Worm (Caenorhabditis elegans) whole organism, L1 larva: ENCODE measurements around the gene cyp-33C1.

Experiments
- C04F5.9 ChIP-seq: sonication (generic microtip); optimal IDR thresholded peaks from 2 replicates; lab custom pipeline; 2016; ENCODE audit warnings: missing genetic modification characterization, missing compliant biosample characterization
- Y116A8C.19 ChIP-seq: sonication (generic microtip); optimal IDR thresholded peaks from 2 replicates; lab custom pipeline; 2016; ENCODE audit warnings: missing compliant biosample characterization, missing genetic modification characterization, borderline replicate concordance
- alr-1 ChIP-seq: fragments of 200-800 bp; sonication (Bioruptor generic); optimal IDR thresholded peaks from 2 replicates; lab custom pipeline; 2018; ENCODE audit warnings: borderline replicate concordance, mild to moderate bottlenecking, missing genetic modification characterization, missing compliant biosample characterization
- aly-2 ChIP-seq: fragments of 150-350 bp; optimal IDR thresholded peaks from 2 replicates; lab custom pipeline; 2014; ENCODE audit warnings: missing biosample characterization, missing genetic modification characterization
- ceh-63 ChIP-seq: fragments of 200-800 bp; sonication (Bioruptor generic); optimal IDR thresholded peaks from 2 replicates; lab custom pipeline; 2018; ENCODE audit warnings: mild to moderate bottlenecking, missing genetic modification characterization, missing compliant biosample characterization
- ceh-8 ChIP-seq: fragments of 200-800 bp; sonication (Bioruptor generic); optimal IDR thresholded peaks from 2 replicates; lab custom pipeline; 2018; ENCODE audit warnings: mild to moderate bottlenecking, missing genetic modification characterization, moderate library complexity, missing compliant biosample characterization
- ceh-90 ChIP-seq: sonication (generic microtip); optimal IDR thresholded peaks from 2 replicates; lab custom pipeline; 2016; ENCODE audit warnings: missing genetic modification characterization, missing compliant biosample characterization
- ces-1 ChIP-seq: fragments of 150-350 bp; optimal IDR thresholded peaks from 2 replicates; lab custom pipeline; 2014; ENCODE audit warnings: missing biosample characterization, missing genetic modification reagents, missing genetic modification characterization
- dpl-1 ChIP-seq, 3 experiments: fragments of 150-350 bp in 2 of 3; sonication (generic microtip) in 1 of 3; optimal IDR thresholded peaks; 2 replicates each; lab custom pipeline; 2014 to 2017; ENCODE audit warnings: missing biosample characterization in 3 of 3, missing genetic modification characterization in 3 of 3, missing genetic modification reagents in 3 of 3
- dsc-1 ChIP-seq: sonication (generic microtip); optimal IDR thresholded peaks from 2 replicates; lab custom pipeline; 2016; ENCODE audit warnings: mild to moderate bottlenecking, missing genetic modification characterization, missing compliant biosample characterization
- efl-3 ChIP-seq: fragments of 200-800 bp; sonication (Bioruptor generic); optimal IDR thresholded peaks from 2 replicates; lab custom pipeline; 2018; ENCODE audit warnings: mild to moderate bottlenecking, missing genetic modification characterization, missing compliant biosample characterization
- egl-13 ChIP-seq: sonication (generic microtip); optimal IDR thresholded peaks from 2 replicates; lab custom pipeline; 2016; ENCODE audit warnings: missing genotype, missing genetic modification reagents, missing genetic modification characterization, missing compliant biosample characterization
- elt-3 ChIP-seq, 6 experiments: fragments of 150-350 bp in 1 of 6; sonication (generic microtip); optimal IDR thresholded peaks; 2 replicates each; lab custom pipeline; 2017 to 2018; ENCODE audit warnings: missing biosample characterization in 6 of 6, missing genetic modification characterization in 6 of 6, inconsistent platforms in 1 of 6
- fkh-10 ChIP-seq: sonication (generic microtip); optimal IDR thresholded peaks from 2 replicates; lab custom pipeline; 2017; ENCODE audit warnings: missing biosample characterization, missing genetic modification reagents, missing genetic modification characterization
- fkh-4 ChIP-seq: sonication (generic microtip); optimal IDR thresholded peaks from 2 replicates; lab custom pipeline; 2016; ENCODE audit warnings: missing compliant biosample characterization, missing genetic modification characterization, borderline replicate concordance
- fos-1 ChIP-seq: fragments of 150-350 bp; optimal IDR thresholded peaks from 2 replicates; lab custom pipeline; 2014; ENCODE audit warnings: missing biosample characterization, missing genetic modification characterization
- hlh-17 ChIP-seq: fragments of 200-800 bp; sonication (Bioruptor generic); optimal IDR thresholded peaks from 2 replicates; lab custom pipeline; 2018; ENCODE audit warnings: missing genetic modification characterization, mild to moderate bottlenecking, missing compliant biosample characterization, moderate library complexity, borderline replicate concordance
- hlh-4 ChIP-seq: sonication (generic microtip); optimal IDR thresholded peaks from 2 replicates; lab custom pipeline; 2016; ENCODE audit warnings: mild to moderate bottlenecking, missing genetic modification characterization, missing compliant biosample characterization
- isw-1 ChIP-seq: fragments of 200-800 bp; sonication (Bioruptor generic); IDR thresholded peaks from 2 replicates; pipeline ENCODE4 v1.3.6; 2022; ENCODE audit warnings: missing genetic modification characterization, missing compliant biosample characterization
- jun-1 ChIP-seq: fragments of 150-350 bp; optimal IDR thresholded peaks from 2 replicates; lab custom pipeline; 2014; ENCODE audit warnings: missing biosample characterization, missing genetic modification reagents, missing genetic modification characterization
- lin-13 ChIP-seq: fragments of 150-350 bp; optimal IDR thresholded peaks from 2 replicates; lab custom pipeline; 2014; ENCODE audit warnings: missing biosample characterization, missing genetic modification reagents, missing genetic modification characterization
- lin-14 ChIP-seq: fragments of 200-800 bp; sonication (Bioruptor generic); optimal IDR thresholded peaks from 2 replicates; lab custom pipeline; 2018; ENCODE audit warnings: mild to moderate bottlenecking, missing genetic modification characterization, moderate library complexity, missing compliant biosample characterization
- lin-35 ChIP-seq, 2 experiments: fragments of 150-350 bp; optimal IDR thresholded peaks; 2 replicates each; lab custom pipeline; 2014; ENCODE audit warnings: missing biosample characterization in 2 of 2, missing genetic modification characterization in 2 of 2, missing genetic modification reagents in 2 of 2
- lir-3 ChIP-seq: sonication (generic microtip); optimal IDR thresholded peaks from 2 replicates; lab custom pipeline; 2016; ENCODE audit warnings: mild to moderate bottlenecking, missing genetic modification characterization, moderate library complexity, missing compliant biosample characterization; ENCODE audit not compliant: poor library complexity
- mab-9 ChIP-seq: fragments of 200-800 bp; sonication (Bioruptor generic); IDR thresholded peaks from 2 replicates; pipeline ENCODE4 v1.3.6; 2022; ENCODE audit warnings: missing genetic modification reagents, missing genetic modification characterization, missing compliant biosample characterization
- mdl-1 ChIP-seq, 2 experiments: fragments of 150-350 bp; optimal IDR thresholded peaks; 2 replicates each; lab custom pipeline; 2014 to 2017; ENCODE audit warnings: missing biosample characterization in 2 of 2, missing genetic modification characterization in 2 of 2, inconsistent platforms in 1 of 2
- nhr-11 ChIP-seq: fragments of 150-350 bp; optimal IDR thresholded peaks from 2 replicates; lab custom pipeline; 2014; ENCODE audit warnings: missing biosample characterization, missing genetic modification characterization
- nhr-19 ChIP-seq: fragments of 200-800 bp; sonication (Bioruptor generic); conservative IDR thresholded peaks from 2 replicates; pipeline ENCODE4 v1.3.6; 2022; ENCODE audit warnings: missing genetic modification characterization, missing compliant biosample characterization
- nhr-20 ChIP-seq: sonication (generic microtip); optimal IDR thresholded peaks from 2 replicates; lab custom pipeline; 2016; ENCODE audit warnings: mild to moderate bottlenecking, missing genetic modification characterization, missing compliant biosample characterization
- nhr-237 ChIP-seq: fragments of 150-350 bp; optimal IDR thresholded peaks from 2 replicates; lab custom pipeline; 2014; ENCODE audit warnings: missing biosample characterization, missing genetic modification characterization
- nhr-28 ChIP-seq: fragments of 150-350 bp; optimal IDR thresholded peaks from 2 replicates; lab custom pipeline; 2014; ENCODE audit warnings: missing biosample characterization, missing genetic modification characterization
- nhr-47 ChIP-seq: sonication (generic microtip); optimal IDR thresholded peaks from 2 replicates; lab custom pipeline; 2016; ENCODE audit warnings: mild to moderate bottlenecking, missing genetic modification characterization, moderate library complexity, missing compliant biosample characterization
- nhr-71 ChIP-seq: sonication (generic microtip); optimal IDR thresholded peaks from 2 replicates; lab custom pipeline; 2016; ENCODE audit warnings: mild to moderate bottlenecking, missing genetic modification characterization, moderate library complexity, missing compliant biosample characterization
- nhr-84 ChIP-seq: sonication (generic microtip); optimal IDR thresholded peaks from 2 replicates; lab custom pipeline; 2017; ENCODE audit warnings: missing biosample characterization, missing genetic modification characterization
- nhr-90 ChIP-seq: sonication (generic microtip); optimal IDR thresholded peaks from 2 replicates; lab custom pipeline; 2016; ENCODE audit warnings: mild to moderate bottlenecking, missing genetic modification characterization, missing compliant biosample characterization; ENCODE audit not compliant: poor library complexity
- pqm-1 ChIP-seq: sonication (generic microtip); optimal IDR thresholded peaks from 3 replicates; lab custom pipeline; 2017; ENCODE audit warnings: missing biosample characterization, missing genetic modification characterization
- rnt-1 ChIP-seq: sonication (generic microtip); optimal IDR thresholded peaks from 2 replicates; lab custom pipeline; 2016; ENCODE audit warnings: mild to moderate bottlenecking, missing genetic modification characterization, moderate library complexity, missing compliant biosample characterization
- snu-23 ChIP-seq: sonication (generic microtip); optimal IDR thresholded peaks from 2 replicates; lab custom pipeline; 2016; ENCODE audit warnings: missing genetic modification characterization, missing compliant biosample characterization
- sox-4 ChIP-seq: sonication (generic microtip); optimal IDR thresholded peaks from 2 replicates; lab custom pipeline; 2016; ENCODE audit warnings: missing genetic modification characterization, missing compliant biosample characterization
- sptf-1 ChIP-seq: fragments of 150-350 bp; optimal IDR thresholded peaks from 2 replicates; lab custom pipeline; 2014; ENCODE audit warnings: missing biosample characterization, missing genetic modification characterization
- swsn-7 ChIP-seq: sonication (generic microtip); optimal IDR thresholded peaks from 2 replicates; lab custom pipeline; 2016; ENCODE audit warnings: missing genetic modification characterization, missing compliant biosample characterization
- unc-62 ChIP-seq: fragments of 150-350 bp; optimal IDR thresholded peaks from 2 replicates; lab custom pipeline; 2014; ENCODE audit warnings: missing biosample characterization, missing genetic modification reagents, missing genetic modification characterization
- unc-86 ChIP-seq: sonication (generic microtip); optimal IDR thresholded peaks from 2 replicates; lab custom pipeline; 2016; ENCODE audit warnings: missing genetic modification characterization, missing compliant biosample characterization
- unc-98 ChIP-seq: fragments of 200-800 bp; sonication (Bioruptor generic); IDR thresholded peaks from 2 replicates; pipeline ENCODE4 v1.3.6; 2022; ENCODE audit warnings: missing genetic modification characterization, missing compliant biosample characterization
- vab-15 ChIP-seq: sonication (generic microtip); optimal IDR thresholded peaks from 2 replicates; lab custom pipeline; 2017; ENCODE audit warnings: missing genotype, mild to moderate bottlenecking, missing genetic modification characterization, missing compliant biosample characterization
- zag-1 ChIP-seq: fragments of 150-350 bp; optimal IDR thresholded peaks from 2 replicates; lab custom pipeline; 2014; ENCODE audit warnings: missing biosample characterization, missing genetic modification characterization
- zip-4 ChIP-seq: fragments of 200-800 bp; sonication (Bioruptor generic); optimal IDR thresholded peaks from 2 replicates; lab custom pipeline; 2018; ENCODE audit warnings: mild to moderate bottlenecking, missing genetic modification characterization, moderate library complexity, missing compliant biosample characterization

The cyp-33C1 gene

ce11 chrV:2179214-2179613 lies at the start of gene cyp-33C1:
TSS of gene cyp-33C1 (plus strand) at chrV:2179514.
- TF ChIP-seq nhr-84 (tag; lab: Kevin White, UChicago) (no peak), dsc-1 (tag; lab: Kevin White, UChicago) (no peak), vab-15 (tag; lab: Kevin White, UChicago) (no peak), egl-13 (tag; lab: Kevin White, UChicago) (no peak), lin-14 (no peak), nhr-28 (tag; lab: Kevin White, UChicago) (no peak), ceh-8 (GFP tag; lab: Kevin White, UChicago) (no peak), sox-4 (tag; lab: Kevin White, UChicago) (no peak), sptf-1 (tag; lab: Kevin White, UChicago) (no peak), nhr-47 (tag; lab: Kevin White, UChicago) (no peak)

- TF ChIP-seq isw-1 (GFP tag; lab: Robert Waterston, UW) (no peak), rnt-1 (tag; lab: Kevin White, UChicago) (peak; percentile 16)
These were observed 46.6 kb upstream of the cyp-33C1 start for ce11 chrV:2132675-2133074.

- TF ChIP-seq sox-4 (tag; lab: Kevin White, UChicago), result peak; percentile 42
- TF ChIP-seq mab-9 (GFP tag; lab: Robert Waterston, UW), result peak; percentile 44; the same call in 1 of the 2 replicates
- TF ChIP-seq Y116A8C.19 (tag; lab: Kevin White, UChicago), result no peak
- no peak for TF ChIP-seq zip-4 (GFP tag; lab: Kevin White, UChicago)
- TF ChIP-seq fos-1, result no peak
- TF ChIP-seq unc-62 (GFP tag; lab: Kevin White, UChicago), result no peak
- TF ChIP-seq lir-3 (tag; lab: Kevin White, UChicago), result peak; percentile 22
- TF ChIP-seq jun-1, result peak; percentile 2
- TF ChIP-seq nhr-11 (tag; lab: Kevin White, UChicago), result no peak
- TF ChIP-seq lin-35 (GFP tag; optimal IDR thresholded peaks at IDR 0.05; lab: Kevin White, UChicago), result peak; percentile 26 to 48
- TF ChIP-seq elt-3 (tag; optimal IDR thresholded peaks at IDR 0.05; lab: Kevin White, UChicago), result no peak
- no peak for TF ChIP-seq efl-3 (GFP tag; lab: Kevin White, UChicago)
- no peak for TF ChIP-seq nhr-90 (tag; lab: Kevin White, UChicago)
- no peak for TF ChIP-seq pqm-1 (tag; lab: Kevin White, UChicago)
- peak; percentile 70 for TF ChIP-seq egl-13 (tag; lab: Kevin White, UChicago)
- TF ChIP-seq unc-98 (GFP tag; lab: Robert Waterston, UW), result no peak
- TF ChIP-seq C04F5.9 (tag; lab: Kevin White, UChicago), result no peak
- TF ChIP-seq unc-86 (tag; lab: Kevin White, UChicago), result peak; percentile 91
- no peak for TF ChIP-seq ceh-63 (GFP tag; lab: Kevin White, UChicago)
- no peak for TF ChIP-seq alr-1 (tag; lab: Kevin White, UChicago)
- no peak for TF ChIP-seq ces-1 (GFP tag; lab: Kevin White, UChicago)
- TF ChIP-seq snu-23 (GFP tag; lab: Kevin White, UChicago), result peak; percentile 70
- no peak for TF ChIP-seq ceh-90 (tag; lab: Kevin White, UChicago)
- no peak for TF ChIP-seq aly-2 (tag; lab: Kevin White, UChicago)
- peak; percentile 36 for TF ChIP-seq lin-13
- TF ChIP-seq fkh-10 (GFP tag; lab: Kevin White, UChicago), result peak; percentile 76
- peak; percentile 26 for TF ChIP-seq zag-1 (tag; lab: Kevin White, UChicago)
- no peak for TF ChIP-seq nhr-237 (tag; lab: Kevin White, UChicago)
- TF ChIP-seq fkh-4 (tag; lab: Kevin White, UChicago), result no peak
- no peak for TF ChIP-seq nhr-84 (tag; lab: Kevin White, UChicago)
- peak; percentile 84 for TF ChIP-seq nhr-71
- no peak for TF ChIP-seq sptf-1 (tag; lab: Kevin White, UChicago)
- peak in 1 of 3 experiments; percentile 49 for TF ChIP-seq dpl-1 (GFP tag; optimal IDR thresholded peaks at IDR 0.05; lab: Kevin White, UChicago)
- TF ChIP-seq lin-14, result peak; percentile 99
- TF ChIP-seq hlh-4, result no peak
- peak in 1 of 2 experiments; percentile 69 for TF ChIP-seq mdl-1 (tag; optimal IDR thresholded peaks at IDR 0.05; lab: Kevin White, UChicago)
- peak; percentile 64 for TF ChIP-seq nhr-20
- TF ChIP-seq nhr-19 (GFP tag; lab: Robert Waterston, UW), result peak; percentile 73
- peak; percentile 61 for TF ChIP-seq swsn-7 (tag; lab: Kevin White, UChicago)
- TF ChIP-seq hlh-17 (GFP tag; lab: Kevin White, UChicago), result no peak
- peak; percentile 64 for TF ChIP-seq rnt-1 (tag; lab: Kevin White, UChicago)
These were observed 45.8 kb upstream of the cyp-33C1 start for ce11 chrV:2133512-2133911.
